Worm (Caenorhabditis elegans) whole organism, L4/young adult: ENCODE measurements around the gene T15H9.4.

Experiments used
- W03F9.2 ChIP-seq: fragments of 150-350 bp; optimal IDR thresholded peaks from 2 replicates; lab custom pipeline; 2014; ENCODE audit warnings: missing biosample characterization, missing genetic modification characterization
- dao-5 ChIP-seq: sonication (generic microtip); optimal IDR thresholded peaks from 2 replicates; lab custom pipeline; 2016; ENCODE audit warnings: missing genotype, missing genetic modification characterization, moderate library complexity, missing compliant biosample characterization
- him-1 ChIP-seq: sonication (generic microtip); optimal IDR thresholded peaks from 2 replicates; lab custom pipeline; 2016; ENCODE audit warnings: missing genotype, missing genetic modification reagents, missing genetic modification characterization, missing compliant biosample characterization

ce11 chrII:9605336-9605735 is 6.3 kb upstream of the T15H9.4 start, which contains the start of gene nhr-19:
- TF ChIP-seq W03F9.2 (tag; lab: Kevin White, UChicago) (no peak), him-1 (tag; lab: Kevin White, UChicago) (no peak), dao-5 (tag; lab: Kevin White, UChicago) (no peak)
